Worm (Caenorhabditis elegans): Measurements from ENCODE around the gene C35A5.8.

Gene C35A5.8

ce11 chrV:10557094-10557493, 31.4 kb upstream of the C35A5.8 start:
- TF ChIP-seq ref-1 (GFP tag; conservative IDR thresholded peaks at IDR 0.05) (no peak), ztf-23 (GFP tag; IDR thresholded peaks at IDR 0.05) (no peak), ztf-29 (GFP tag; IDR thresholded peaks at IDR 0.05) (no peak), flt-1 (GFP tag; IDR thresholded peaks at IDR 0.05) (no peak), cog-1 (tag; optimal IDR thresholded peaks at IDR 0.05) (no peak), tab-1 (GFP tag; IDR thresholded peaks at IDR 0.05) (no peak), klf-2 (GFP tag; conservative IDR thresholded peaks at IDR 0.05) (no peak), med-1 (GFP tag; optimal IDR thresholded peaks at IDR 0.05; ENCODE audit: insufficient read depth) (no peak)

- TF ChIP-seq T22C8.4 (GFP tag; IDR thresholded peaks at IDR 0.05) (no peak), tab-1 (GFP tag; IDR thresholded peaks at IDR 0.05) (no peak), klf-2 (GFP tag; conservative IDR thresholded peaks at IDR 0.05) (no peak), cog-1 (tag; optimal IDR thresholded peaks at IDR 0.05) (no peak)
Observed at ce11 chrV:10556362-10556761, 30.7 kb upstream of the C35A5.8 start.

ce11 chrV:10555239-10555638, 29.5 kb upstream of the C35A5.8 start, which contains the start of gene F32G8.3:
Gene F32G8.3, minus strand, starts transcription at chrV:10555339.
- TF ChIP-seq flt-1 (GFP tag; IDR thresholded peaks at IDR 0.05) (no peak), ztf-29 (GFP tag; IDR thresholded peaks at IDR 0.05) (no peak), klf-2 (GFP tag; conservative IDR thresholded peaks at IDR 0.05) (no peak), tab-1 (GFP tag; IDR thresholded peaks at IDR 0.05) (no peak), med-1 (GFP tag; optimal IDR thresholded peaks at IDR 0.05; ENCODE audit: insufficient read depth) (no peak), ref-1 (GFP tag; conservative IDR thresholded peaks at IDR 0.05) (no peak), ztf-23 (GFP tag; IDR thresholded peaks at IDR 0.05) (no peak), cog-1 (tag; optimal IDR thresholded peaks at IDR 0.05) (no peak), T22C8.4 (GFP tag; IDR thresholded peaks at IDR 0.05) (no peak)

ce11 chrV:10549717-10550116, 24.0 kb upstream of the C35A5.8 start, which contains the start of gene F32G8.2:
Gene F32G8.2, plus strand, starts transcription at chrV:10550017.
- TF ChIP-seq flt-1 (GFP tag; IDR thresholded peaks at IDR 0.05) = no peak

- TF ChIP-seq ref-1 (GFP tag; conservative IDR thresholded peaks at IDR 0.05) (no peak), ztf-23 (GFP tag; IDR thresholded peaks at IDR 0.05) (no peak), klf-2 (GFP tag; conservative IDR thresholded peaks at IDR 0.05) (no peak), flt-1 (GFP tag; IDR thresholded peaks at IDR 0.05) (no peak), T22C8.4 (GFP tag; IDR thresholded peaks at IDR 0.05) (no peak), tab-1 (GFP tag; IDR thresholded peaks at IDR 0.05) (no peak), cog-1 (tag; optimal IDR thresholded peaks at IDR 0.05) (no peak), ztf-29 (GFP tag; IDR thresholded peaks at IDR 0.05) (no peak), med-1 (GFP tag; optimal IDR thresholded peaks at IDR 0.05; ENCODE audit: insufficient read depth) (no peak)
Observed at ce11 chrV:10548981-10549380, 23.3 kb upstream of the C35A5.8 start, which contains the start of gene srd-34. Gene srd-34, minus strand, starts transcription at chrV:10549081.

- TF ChIP-seq tab-1 (GFP tag; IDR thresholded peaks at IDR 0.05) (no peak), cog-1 (tag; optimal IDR thresholded peaks at IDR 0.05) (no peak), ztf-23 (GFP tag; IDR thresholded peaks at IDR 0.05) (no peak), T22C8.4 (GFP tag; IDR thresholded peaks at IDR 0.05) (no peak), klf-2 (GFP tag; conservative IDR thresholded peaks at IDR 0.05) (no peak), flt-1 (GFP tag; IDR thresholded peaks at IDR 0.05) (no peak), med-1 (GFP tag; optimal IDR thresholded peaks at IDR 0.05; ENCODE audit: insufficient read depth) (no peak), ref-1 (GFP tag; conservative IDR thresholded peaks at IDR 0.05) (no peak), ztf-29 (GFP tag; IDR thresholded peaks at IDR 0.05) (no peak)
Observed at ce11 chrV:10546749-10547148, 21.0 kb upstream of the C35A5.8 start, which contains the start of gene F25D1.5. Gene F25D1.5, minus strand, starts transcription at chrV:10546783.

- TF ChIP-seq ztf-23 (GFP tag; IDR thresholded peaks at IDR 0.05) (no peak), tab-1 (GFP tag; IDR thresholded peaks at IDR 0.05) (no peak), T22C8.4 (GFP tag; IDR thresholded peaks at IDR 0.05) (no peak), ref-1 (GFP tag; conservative IDR thresholded peaks at IDR 0.05) (no peak)
Observed at ce11 chrV:10540024-10540423, 14.3 kb upstream of the C35A5.8 start, which contains the start of gene degt-1. Gene degt-1, plus strand, starts transcription at chrV:10540324.

ce11 chrV:10539114-10539513, 13.4 kb upstream of the C35A5.8 start, which contains the start of gene F25D1.8:
Gene F25D1.8, plus strand, starts transcription at chrV:10539414.
- TF ChIP-seq med-1 (GFP tag; optimal IDR thresholded peaks at IDR 0.05; ENCODE audit: insufficient read depth) (no peak), flt-1 (GFP tag; IDR thresholded peaks at IDR 0.05) (no peak), ref-1 (GFP tag; conservative IDR thresholded peaks at IDR 0.05) (no peak), ztf-29 (GFP tag; IDR thresholded peaks at IDR 0.05) (no peak), cog-1 (tag; optimal IDR thresholded peaks at IDR 0.05) (no peak), T22C8.4 (GFP tag; IDR thresholded peaks at IDR 0.05) (no peak), tab-1 (GFP tag; IDR thresholded peaks at IDR 0.05) (no peak), ztf-23 (GFP tag; IDR thresholded peaks at IDR 0.05) (no peak), klf-2 (GFP tag; conservative IDR thresholded peaks at IDR 0.05) (no peak)

ce11 chrV:10536808-10537207, 11.1 kb upstream of the C35A5.8 start:
- no peak for TF ChIP-seq ref-1 (GFP tag; conservative IDR thresholded peaks at IDR 0.05)
- TF ChIP-seq ztf-23 (GFP tag; IDR thresholded peaks at IDR 0.05) = peak; percentile 94
- TF ChIP-seq med-1 (GFP tag; optimal IDR thresholded peaks at IDR 0.05; ENCODE audit: insufficient read depth) = peak; percentile 1
- TF ChIP-seq cog-1 (tag; optimal IDR thresholded peaks at IDR 0.05) = peak; percentile 58

- TF ChIP-seq ref-1 (GFP tag; conservative IDR thresholded peaks at IDR 0.05) (no peak), cog-1 (tag; optimal IDR thresholded peaks at IDR 0.05) (no peak), T22C8.4 (GFP tag; IDR thresholded peaks at IDR 0.05) (no peak), ztf-29 (GFP tag; IDR thresholded peaks at IDR 0.05) (no peak), med-1 (GFP tag; optimal IDR thresholded peaks at IDR 0.05; ENCODE audit: insufficient read depth) (no peak)
Observed at ce11 chrV:10536095-10536691, 10.5 kb upstream of the C35A5.8 start, which contains the start of gene ppm-1.A. Gene ppm-1.A, minus strand, starts transcription at chrV:10536388.

Data from whole organism, midembryonic.